Fruit fly (Drosophila melanogaster): Measurements from ENCODE around the gene Jhbp12.
A peak's percentile ranks its signal among the peaks of the same experiment; 100 is the strongest.

DNA sequence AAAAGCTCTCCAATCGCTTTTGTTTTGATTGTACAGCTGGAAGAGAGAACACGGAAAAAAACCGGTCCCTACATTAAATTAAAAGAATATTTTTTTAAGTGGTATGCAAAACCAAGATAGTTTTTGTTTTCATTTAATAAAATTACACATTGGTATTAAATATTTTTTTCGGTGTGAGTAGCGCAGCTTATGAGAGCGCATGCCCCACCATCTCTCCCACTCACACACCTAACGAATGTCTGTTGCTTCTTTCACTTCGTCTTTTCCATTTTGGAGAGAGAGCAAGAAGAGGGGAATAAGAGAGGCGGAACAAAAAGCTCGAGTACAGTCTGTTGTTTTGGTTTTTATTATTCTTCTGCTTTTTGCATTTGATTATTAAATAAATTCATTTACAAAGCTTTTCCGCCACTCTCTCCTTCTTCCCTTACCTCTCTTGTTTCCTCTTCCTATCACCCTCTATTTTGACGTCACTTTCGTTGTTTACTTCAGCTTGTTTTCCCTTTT is 48.0 kb downstream of the Jhbp12 start:
- TF ChIP-seq CG12605 (GFP tag; IDR thresholded peaks at IDR 0.05) (peak; percentile 99), D1 (tag; optimal IDR thresholded peaks at IDR 0.05) (peak; percentile 80), CG14655 (GFP tag; optimal IDR thresholded peaks at IDR 0.05) (peak; percentile 98)

All from whole organism, pupa.